Fruit fly (Drosophila melanogaster) whole organism, embryonic: ENCODE data around the gene CG32984.

Source experiments
- Asciz ChIP-seq: fragments of 200-800 bp; sonication (Bioruptor generic); optimal IDR thresholded peaks from 2 replicates; lab custom pipeline; 2017; ENCODE audit warnings: missing biosample characterization, mild to moderate bottlenecking, missing genetic modification characterization, missing genetic modification reagents
- Bdp1 ChIP-seq: fragments of 200-800 bp; sonication (Bioruptor generic); optimal IDR thresholded peaks from 3 replicates; lab custom pipeline; 2016; ENCODE audit warnings: missing biosample characterization, missing genetic modification characterization
- Blimp-1 ChIP-seq: fragments of 200-800 bp; sonication (Bioruptor generic); optimal IDR thresholded peaks from 3 replicates; lab custom pipeline; 2018; ENCODE audit warnings: missing biosample characterization, missing genetic modification characterization, mild to moderate bottlenecking, moderate library complexity, missing genetic modification reagents
- CG10431 ChIP-seq: fragments of 200-800 bp; sonication (Bioruptor generic); optimal IDR thresholded peaks from 3 replicates; lab custom pipeline; 2018; ENCODE audit warnings: missing biosample characterization, mild to moderate bottlenecking, missing genetic modification characterization
- CG10543 ChIP-seq: fragments of 200-800 bp; sonication (Bioruptor generic); optimal IDR thresholded peaks from 3 replicates; lab custom pipeline; 2017; ENCODE audit warnings: missing biosample characterization, mild to moderate bottlenecking, missing genetic modification characterization, moderate library complexity
- CG13287 ChIP-seq: fragments of 200-800 bp; sonication (Bioruptor generic); IDR thresholded peaks from 2 replicates; pipeline ENCODE4 v1.3.6; 2022; ENCODE audit warnings: missing biosample characterization, missing genetic modification characterization; ENCODE audit not compliant: partially characterized antibody
- CG13775 ChIP-seq: fragments of 200-800 bp; sonication (Bioruptor generic); optimal IDR thresholded peaks from 3 replicates; lab custom pipeline; 2017; ENCODE audit warnings: missing biosample characterization, mild to moderate bottlenecking, missing genetic modification characterization
- CG1603 ChIP-seq: fragments of 200-800 bp; sonication (Bioruptor generic); optimal IDR thresholded peaks from 2 replicates; lab custom pipeline; 2019; ENCODE audit warnings: missing biosample characterization, mild to moderate bottlenecking, missing genetic modification characterization, moderate library complexity
- CG1647 ChIP-seq: fragments of 200-800 bp; sonication (Bioruptor generic); optimal IDR thresholded peaks from 3 replicates; lab custom pipeline; 2016; ENCODE audit warnings: missing biosample characterization, missing genetic modification characterization
- CG16813 ChIP-seq: fragments of 200-800 bp; sonication (Bioruptor generic); IDR thresholded peaks from 3 replicates; pipeline ENCODE4 v1.3.6; 2022; ENCODE audit warnings: missing biosample characterization, missing genetic modification characterization; ENCODE audit not compliant: partially characterized antibody
- CG16815 ChIP-seq: fragments of 200-800 bp; sonication (Bioruptor generic); optimal IDR thresholded peaks from 3 replicates; lab custom pipeline; 2017; ENCODE audit warnings: missing biosample characterization, mild to moderate bottlenecking, missing genetic modification characterization
- CG17186 ChIP-seq: fragments of 200-800 bp; sonication (Bioruptor generic); optimal IDR thresholded peaks from 3 replicates; lab custom pipeline; 2017; ENCODE audit warnings: missing biosample characterization, missing genetic modification reagents, missing genetic modification characterization
- CG17802 ChIP-seq: fragments of 200-800 bp; sonication (Bioruptor generic); optimal IDR thresholded peaks from 2 replicates; lab custom pipeline; 2018; ENCODE audit warnings: missing biosample characterization, mild to moderate bottlenecking, missing genetic modification characterization, moderate library complexity
- CG17912 ChIP-seq: fragments of 200-800 bp; sonication (Bioruptor generic); optimal IDR thresholded peaks from 2 replicates; lab custom pipeline; 2018; ENCODE audit warnings: missing biosample characterization, mild to moderate bottlenecking, missing genetic modification characterization
- CG3065 ChIP-seq: fragments of 200-800 bp; sonication (Bioruptor generic); optimal IDR thresholded peaks from 2 replicates; lab custom pipeline; 2016; ENCODE audit warnings: missing biosample characterization, missing genetic modification characterization
- CG34376 ChIP-seq: fragments of 200-800 bp; sonication (Bioruptor generic); optimal IDR thresholded peaks from 2 replicates; lab custom pipeline; 2018; ENCODE audit warnings: missing biosample characterization, mild to moderate bottlenecking, missing genetic modification characterization
- CG4360 ChIP-seq: fragments of 200-800 bp; sonication (Bioruptor generic); IDR thresholded peaks from 2 replicates; pipeline ENCODE4 v1.3.6; 2022; ENCODE audit warnings: missing biosample characterization, missing genetic modification characterization
- CG6654 ChIP-seq: fragments of 200-800 bp; sonication (Bioruptor generic); optimal IDR thresholded peaks from 2 replicates; lab custom pipeline; 2017; ENCODE audit warnings: missing biosample characterization, mild to moderate bottlenecking, missing genetic modification characterization
- CG6683 ChIP-seq: fragments of 200-800 bp; sonication (Bioruptor generic); optimal IDR thresholded peaks from 2 replicates; lab custom pipeline; 2017; ENCODE audit warnings: missing biosample characterization, mild to moderate bottlenecking, missing genetic modification characterization, missing genetic modification reagents
- CG6689 ChIP-seq: fragments of 200-800 bp; sonication (Bioruptor generic); IDR thresholded peaks from 2 replicates; pipeline ENCODE4 v1.3.6; 2022; ENCODE audit warnings: missing biosample characterization, missing genetic modification characterization
- CG7786 ChIP-seq: fragments of 200-800 bp; sonication (Bioruptor generic); optimal IDR thresholded peaks from 2 replicates; lab custom pipeline; 2016; ENCODE audit warnings: missing biosample characterization, missing genetic modification characterization
- CG9797 ChIP-seq: fragments of 200-800 bp; sonication (Bioruptor generic); optimal IDR thresholded peaks from 3 replicates; lab custom pipeline; 2018; ENCODE audit warnings: missing biosample characterization, mild to moderate bottlenecking, missing genetic modification characterization
- Dad ChIP-seq: fragments of 200-800 bp; sonication (Bioruptor generic); optimal IDR thresholded peaks from 3 replicates; lab custom pipeline; 2016; ENCODE audit warnings: missing biosample characterization, missing genetic modification characterization
- E2f2 ChIP-seq: fragments of 200-800 bp; sonication (Bioruptor generic); IDR thresholded peaks from 2 replicates; pipeline ENCODE4 v1.3.6; 2022; ENCODE audit warnings: missing biosample characterization, missing genetic modification characterization
- Fer2 ChIP-seq: fragments of 200-800 bp; sonication (Bioruptor generic); optimal IDR thresholded peaks from 2 replicates; lab custom pipeline; 2018; ENCODE audit warnings: missing biosample characterization, mild to moderate bottlenecking, missing genetic modification characterization, moderate library complexity
- MTF-1 ChIP-seq: fragments of 200-800 bp; sonication (Bioruptor generic); optimal IDR thresholded peaks from 2 replicates; lab custom pipeline; 2018; ENCODE audit warnings: missing biosample characterization, mild to moderate bottlenecking, missing genetic modification characterization, borderline replicate concordance
- NC2α ChIP-seq: fragments of 200-800 bp; sonication (Bioruptor generic); optimal IDR thresholded peaks from 2 replicates; lab custom pipeline; 2016; ENCODE audit warnings: missing biosample characterization, missing genetic modification characterization
- NK7.1 ChIP-seq: fragments of 200-800 bp; sonication (Bioruptor generic); optimal IDR thresholded peaks from 3 replicates; lab custom pipeline; 2016; ENCODE audit warnings: missing biosample characterization, missing genetic modification characterization
- Nf-YA ChIP-seq: fragments of 200-800 bp; sonication (Bioruptor generic); IDR thresholded peaks from 2 replicates; pipeline ENCODE4 v1.3.6; 2022; ENCODE audit warnings: missing biosample characterization, missing genetic modification characterization
- Optix ChIP-seq: fragments of 200-800 bp; sonication (Bioruptor generic); IDR thresholded peaks from 3 replicates; pipeline ENCODE4 v1.3.6; 2022; ENCODE audit warnings: missing biosample characterization, missing genetic modification characterization
- Pdp1 ChIP-seq, 2 experiments: fragments of 200-800 bp; sonication (Bioruptor generic); optimal IDR thresholded peaks; 3 replicates each; lab custom pipeline; 2016; ENCODE audit warnings: missing biosample characterization in 2 of 2, missing genetic modification characterization in 2 of 2, mild to moderate bottlenecking in 1 of 2, moderate library complexity in 1 of 2
- Scr ChIP-seq: fragments of 200-800 bp; sonication (Bioruptor generic); IDR thresholded peaks from 2 replicates; pipeline ENCODE4 v1.3.6; 2022; ENCODE audit warnings: missing biosample characterization, missing genetic modification characterization; ENCODE audit not compliant: partially characterized antibody
- Xbp1 ChIP-seq: fragments of 200-800 bp; sonication (Bioruptor generic); optimal IDR thresholded peaks from 3 replicates; lab custom pipeline; 2016; ENCODE audit warnings: missing biosample characterization, mild to moderate bottlenecking, missing genetic modification characterization
- bbx ChIP-seq: fragments of 200-800 bp; sonication (Bioruptor generic); IDR thresholded peaks from 2 replicates; pipeline ENCODE4 v1.3.6; 2022; ENCODE audit warnings: missing biosample characterization, missing genetic modification characterization; ENCODE audit not compliant: partially characterized antibody
- cad ChIP-seq: fragments of >200 bp; optimal IDR thresholded peaks from 2 replicates; lab custom pipeline; 2017; ENCODE audit warnings: missing biosample characterization, missing genetic modification characterization
- da ChIP-seq: fragments of 200-800 bp; sonication (Bioruptor generic); optimal IDR thresholded peaks from 2 replicates; lab custom pipeline; 2016; ENCODE audit warnings: missing biosample characterization, missing genetic modification characterization
- gem ChIP-seq: fragments of 200-800 bp; sonication (Bioruptor generic); optimal IDR thresholded peaks from 2 replicates; lab custom pipeline; 2019; ENCODE audit warnings: missing biosample characterization, mild to moderate bottlenecking, missing genetic modification characterization, moderate library complexity
- grn ChIP-seq: fragments of 200-800 bp; sonication (Bioruptor generic); optimal IDR thresholded peaks from 3 replicates; lab custom pipeline; 2017; ENCODE audit warnings: missing biosample characterization, missing genetic modification characterization
- gro ChIP-seq: fragments of 200-800 bp; sonication (Bioruptor generic); optimal IDR thresholded peaks from 2 replicates; lab custom pipeline; 2016; ENCODE audit warnings: missing biosample characterization, missing genetic modification characterization
- h ChIP-seq: fragments of >200 bp; optimal IDR thresholded peaks from 2 replicates; lab custom pipeline; 2017
- ham ChIP-seq: fragments of 200-800 bp; sonication (Bioruptor generic); IDR thresholded peaks from 2 replicates; pipeline ENCODE4 v1.3.6; 2022; ENCODE audit warnings: missing biosample characterization, missing genetic modification characterization
- her ChIP-seq: fragments of 200-800 bp; sonication (Bioruptor generic); optimal IDR thresholded peaks from 2 replicates; lab custom pipeline; 2016; ENCODE audit warnings: missing biosample characterization, missing genetic modification characterization
- kay ChIP-seq: fragments of 200-800 bp; sonication (Bioruptor generic); optimal IDR thresholded peaks from 2 replicates; lab custom pipeline; 2016; ENCODE audit warnings: missing biosample characterization, missing genetic modification characterization
- klu ChIP-seq: fragments of 200-800 bp; sonication (Bioruptor generic); IDR thresholded peaks from 2 replicates; pipeline ENCODE4 v1.3.6; 2022; ENCODE audit warnings: missing biosample characterization, missing genetic modification characterization
- odd ChIP-seq: fragments of 200-800 bp; sonication (Bioruptor generic); optimal IDR thresholded peaks from 2 replicates; lab custom pipeline; 2017; ENCODE audit warnings: missing biosample characterization, mild to moderate bottlenecking, missing genetic modification characterization
- peb ChIP-seq: fragments of 200-800 bp; sonication (Bioruptor generic); IDR thresholded peaks from 2 replicates; pipeline ENCODE4 v1.3.6; 2022; ENCODE audit warnings: missing biosample characterization, missing genetic modification characterization
- pfk ChIP-seq: fragments of 200-800 bp; sonication (Bioruptor generic); optimal IDR thresholded peaks from 2 replicates; lab custom pipeline; 2018; ENCODE audit warnings: missing biosample characterization, mild to moderate bottlenecking, missing genetic modification characterization, moderate library complexity
- slp2 ChIP-seq: fragments of 200-800 bp; sonication (Bioruptor generic); optimal IDR thresholded peaks from 2 replicates; lab custom pipeline; 2016; ENCODE audit warnings: missing biosample characterization, missing genetic modification characterization
- sob ChIP-seq: fragments of 200-800 bp; sonication (Bioruptor generic); IDR thresholded peaks from 2 replicates; pipeline ENCODE4 v1.3.6; 2022; ENCODE audit warnings: missing biosample characterization, missing genetic modification characterization
- unpg ChIP-seq: fragments of 200-800 bp; sonication (Bioruptor generic); optimal IDR thresholded peaks from 3 replicates; lab custom pipeline; 2018; ENCODE audit warnings: missing biosample characterization, mild to moderate bottlenecking, missing genetic modification characterization, moderate library complexity
- usp ChIP-seq: fragments of >200 bp; optimal IDR thresholded peaks from 2 replicates; lab custom pipeline; 2017; ENCODE audit warnings: missing biosample characterization, missing genetic modification characterization

CG32984 gene

dm6 chr2L:8997285-8997684, 32.5 kb downstream of the CG32984 start, which contains the start of the genes alien and CG18661 (continued):
- TF ChIP-seq sob (GFP tag; lab: Robert Waterston, UW) (peak; percentile 90), klu (GFP tag; lab: Robert Waterston, UW) (peak; percentile 68; the same call in 1 of the 2 replicates), CG13287 (GFP tag; lab: Robert Waterston, UW) (peak; percentile 81), MTF-1 (GFP tag; lab: Kevin White, UChicago) (no peak), CG10431 (GFP tag; lab: Kevin White, UChicago) (no peak), her (GFP tag; lab: Kevin White, UChicago) (peak; percentile 78), bbx (GFP tag; lab: Robert Waterston, UW) (peak; percentile 23; the same call in 1 of the 2 replicates), usp (GFP tag; lab: Kevin White, UChicago) (no peak), gro (GFP tag; lab: Kevin White, UChicago) (peak; percentile 65), pfk (GFP tag; lab: Kevin White, UChicago) (no peak), NK7.1 (GFP tag; lab: Kevin White, UChicago) (peak; percentile 46), Pdp1 (GFP tag; optimal IDR thresholded peaks at IDR 0.05; lab: Kevin White, UChicago) (peak; percentile 75 to 97), Fer2 (peak; percentile 43), CG9797 (peak; percentile 80), grn (GFP tag; lab: Kevin White, UChicago) (peak; percentile 69), cad (GFP tag; lab: Kevin White, UChicago) (no peak), unpg (peak; percentile 70), Optix (peak; percentile 95), CG6683 (no peak), CG17802 (peak; percentile 9), CG16813 (GFP tag; lab: Robert Waterston, UW) (peak; percentile 72), Bdp1 (GFP tag; lab: Kevin White, UChicago) (peak; percentile 25), E2f2 (GFP tag; lab: Robert Waterston, UW) (peak; percentile 66), odd (GFP tag; lab: Kevin White, UChicago) (no peak), CG1603 (tag; lab: Kevin White, UChicago) (peak; percentile 89), Scr (GFP tag; lab: Robert Waterston, UW) (peak; percentile 67), CG13775 (peak; percentile 71), CG17186 (peak; percentile 68), kay (GFP tag; lab: Kevin White, UChicago) (peak; percentile 96), CG16815 (GFP tag; lab: Kevin White, UChicago) (peak; percentile 90), CG1647 (GFP tag; lab: Kevin White, UChicago) (peak; percentile 76), gem (tag; lab: Kevin White, UChicago) (peak; percentile 83), Blimp-1 (peak; percentile 48), da (GFP tag; lab: Kevin White, UChicago) (peak; percentile 30), NC2α (peak; percentile 36), CG3065 (GFP tag; lab: Kevin White, UChicago) (no peak), peb (GFP tag; lab: Robert Waterston, UW) (peak; percentile 85), CG17912 (peak; percentile 77), Dad (peak; percentile 59), CG34376 (peak; percentile 4), Asciz (GFP tag; lab: Kevin White, UChicago) (no peak), CG10543 (GFP tag; lab: Kevin White, UChicago) (peak; percentile 33), Xbp1 (GFP tag; lab: Kevin White, UChicago) (peak; percentile 98), h (lab: Kevin White, UChicago) (no peak), CG6654 (GFP tag; lab: Kevin White, UChicago) (no peak), Nf-YA (GFP tag; lab: Robert Waterston, UW) (peak; percentile 83), slp2 (GFP tag; lab: Kevin White, UChicago) (peak; percentile 91), CG4360 (GFP tag; lab: Robert Waterston, UW) (no peak), CG7786 (GFP tag; lab: Kevin White, UChicago) (peak; percentile 86), CG6689 (GFP tag; lab: Robert Waterston, UW) (peak; percentile 76), ham (GFP tag; lab: Robert Waterston, UW) (peak; percentile 71; the same call in 1 of the 2 replicates)
